Worm (Caenorhabditis elegans): Measurements from ENCODE around the gene F37A8.2.

The F37A8.2 gene

ce11 chrIII:3921646-3922328 is 9.5 kb downstream of the F37A8.2 start, which contains the start of the genes metl-6 and nit-1:
metl-6 (minus strand) TSS chrIII:3921711.
nit-1 (plus strand) TSS chrIII:3922207.
- no peak for TF ChIP-seq ceh-43 (GFP tag; optimal IDR thresholded peaks at IDR 0.05)
- TF ChIP-seq unc-120 (tag; optimal IDR thresholded peaks at IDR 0.05; ENCODE audit: poor library complexity, severe bottlenecking): no peak
- TF ChIP-seq elt-3 (tag; optimal IDR thresholded peaks at IDR 0.05): no peak
- TF ChIP-seq nhr-2 (tag; optimal IDR thresholded peaks at IDR 0.05): no peak
- TF ChIP-seq hlh-1 (tag; optimal IDR thresholded peaks at IDR 0.05): no peak
- TF ChIP-seq lin-32 (GFP tag; optimal IDR thresholded peaks at IDR 0.05): no peak
- no peak for TF ChIP-seq mls-2 (tag; optimal IDR thresholded peaks at IDR 0.05)
- TF ChIP-seq ceh-39 (tag; optimal IDR thresholded peaks at IDR 0.05): no peak
- TF ChIP-seq pha-4 (tag; optimal IDR thresholded peaks at IDR 0.05): no peak
- no peak for TF ChIP-seq lin-13 (tag; optimal IDR thresholded peaks at IDR 0.05)
- TF ChIP-seq elt-1 (tag; optimal IDR thresholded peaks at IDR 0.05; ENCODE audit: borderline replicate concordance, insufficient read depth): no peak
- no peak for TF ChIP-seq tbx-8 (GFP tag; optimal IDR thresholded peaks at IDR 0.05)
- TF ChIP-seq nhr-12 (tag; optimal IDR thresholded peaks at IDR 0.05): no peak
- no peak for TF ChIP-seq ces-1 (GFP tag; optimal IDR thresholded peaks at IDR 0.05)
- no peak for TF ChIP-seq nhr-28 (tag; optimal IDR thresholded peaks at IDR 0.05)
- TF ChIP-seq nhr-76 (tag; optimal IDR thresholded peaks at IDR 0.05): no peak
- TF ChIP-seq mab-5 (tag; optimal IDR thresholded peaks at IDR 0.05): no peak
- TF ChIP-seq ztf-11 (tag; optimal IDR thresholded peaks at IDR 0.05): no peak

DNA sequence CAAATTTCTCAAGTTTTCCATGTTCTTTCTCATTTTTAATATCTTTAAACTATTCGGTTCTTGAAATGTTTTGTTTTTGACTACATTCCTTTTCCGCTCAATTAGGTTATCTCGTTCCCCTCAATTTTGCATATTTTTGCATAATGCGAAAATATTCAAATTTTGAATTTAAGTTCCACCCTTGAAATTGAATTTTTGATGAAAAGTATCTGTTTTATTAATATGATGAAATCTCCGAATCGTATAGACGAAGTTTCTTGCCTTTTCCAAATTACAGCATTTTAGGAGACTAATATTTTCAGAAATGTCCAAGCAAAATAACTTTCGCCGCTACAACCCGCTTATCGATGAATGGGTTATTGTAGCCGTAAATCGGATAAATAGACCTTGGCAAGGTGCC is 12.8 kb downstream of the F37A8.2 start, which contains the start of gene ZK1058.3:
Gene ZK1058.3 (plus strand): TSS at position 301 of the 400 bp plus-strand sequence.
- TF ChIP-seq ces-1 (GFP tag; optimal IDR thresholded peaks at IDR 0.05): peak; percentile 8
- TF ChIP-seq hlh-1 (tag; optimal IDR thresholded peaks at IDR 0.05): no peak

DNA sequence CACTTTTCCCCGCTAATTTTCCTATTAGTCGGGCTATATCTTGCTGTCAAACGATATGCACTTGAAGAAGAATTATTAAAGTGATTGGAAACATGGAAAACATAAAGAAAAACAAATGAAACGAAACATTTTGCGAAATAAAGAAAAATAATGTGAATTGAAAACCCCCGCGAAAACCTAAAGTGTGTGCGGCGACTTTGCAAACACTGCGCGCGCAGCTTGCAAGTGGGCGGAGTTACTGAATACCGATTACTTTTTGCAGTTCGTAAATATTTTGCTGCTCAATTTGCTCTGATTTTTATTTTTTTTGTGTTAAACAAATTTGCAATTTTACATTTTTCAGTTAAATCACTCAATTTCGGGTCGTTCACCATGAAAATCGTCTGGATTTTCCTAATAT is 14.7 kb downstream of the F37A8.2 start, which contains the start of gene ccdc-47:
Gene ccdc-47 (plus strand): TSS at position 344 of the 400 bp plus-strand sequence.
- TF ChIP-seq lsy-2 (tag; optimal IDR thresholded peaks at IDR 0.05): peak; percentile 65
- TF ChIP-seq mep-1 (tag; optimal IDR thresholded peaks at IDR 0.05): peak; percentile 55
- TF ChIP-seq unc-62 (GFP tag; optimal IDR thresholded peaks at IDR 0.05): no peak
- peak; percentile 71 for TF ChIP-seq ham-2 (GFP tag; optimal IDR thresholded peaks at IDR 0.05)
- peak; percentile 42 for TF ChIP-seq ceh-39 (tag; optimal IDR thresholded peaks at IDR 0.05)
- TF ChIP-seq flh-1 (GFP tag; optimal IDR thresholded peaks at IDR 0.05): peak; percentile 70
- peak; percentile 72 for TF ChIP-seq nhr-237 (tag; optimal IDR thresholded peaks at IDR 0.05)
- TF ChIP-seq sem-2 (GFP tag; optimal IDR thresholded peaks at IDR 0.05): peak; percentile 64
- TF ChIP-seq unc-120 (tag; optimal IDR thresholded peaks at IDR 0.05; ENCODE audit: poor library complexity, severe bottlenecking): peak; percentile 61
- TF ChIP-seq ces-1 (GFP tag; optimal IDR thresholded peaks at IDR 0.05): peak; percentile 44
- TF ChIP-seq drap-1 (GFP tag; optimal IDR thresholded peaks at IDR 0.05): peak; percentile 89
- peak; percentile 27 for TF ChIP-seq elt-1 (tag; optimal IDR thresholded peaks at IDR 0.05; ENCODE audit: borderline replicate concordance, insufficient read depth)
- TF ChIP-seq blmp-1 (tag; optimal IDR thresholded peaks at IDR 0.05): peak; percentile 62
- peak; percentile 94 for TF ChIP-seq sptf-1 (tag; optimal IDR thresholded peaks at IDR 0.05)
- TF ChIP-seq mls-2 (tag; optimal IDR thresholded peaks at IDR 0.05): peak; percentile 93
- peak; percentile 83 for TF ChIP-seq M03D4.4 (tag; optimal IDR thresholded peaks at IDR 0.05)
- TF ChIP-seq ceh-83 (GFP tag; optimal IDR thresholded peaks at IDR 0.05): peak; percentile 74
- peak; percentile 84 for TF ChIP-seq hlh-1 (tag; optimal IDR thresholded peaks at IDR 0.05)
- TF ChIP-seq unc-39 (tag; optimal IDR thresholded peaks at IDR 0.05): peak; percentile 44
- TF ChIP-seq mab-5 (tag; optimal IDR thresholded peaks at IDR 0.05): peak; percentile 68
- peak; percentile 90 for TF ChIP-seq ztf-11 (tag; optimal IDR thresholded peaks at IDR 0.05)
- TF ChIP-seq nhr-2 (tag; optimal IDR thresholded peaks at IDR 0.05): no peak
- TF ChIP-seq lin-32 (GFP tag; optimal IDR thresholded peaks at IDR 0.05): peak; percentile 71
- TF ChIP-seq elt-3 (tag; optimal IDR thresholded peaks at IDR 0.05): peak; percentile 62
- TF ChIP-seq nhr-76 (tag; optimal IDR thresholded peaks at IDR 0.05): peak; percentile 84
- TF ChIP-seq zip-8 (tag; optimal IDR thresholded peaks at IDR 0.05): no peak
- TF ChIP-seq nhr-28 (tag; optimal IDR thresholded peaks at IDR 0.05): peak; percentile 41
- TF ChIP-seq tbx-8 (GFP tag; optimal IDR thresholded peaks at IDR 0.05): peak; percentile 63
- TF ChIP-seq lin-13 (tag; optimal IDR thresholded peaks at IDR 0.05): peak; percentile 62
- TF ChIP-seq ceh-43 (GFP tag; optimal IDR thresholded peaks at IDR 0.05): peak; percentile 83
- TF ChIP-seq cnd-1 (tag; optimal IDR thresholded peaks at IDR 0.05): peak; percentile 85
- no peak for TF ChIP-seq snpc-4 (tag; optimal IDR thresholded peaks at IDR 0.05)
- no peak for TF ChIP-seq nhr-12 (tag; optimal IDR thresholded peaks at IDR 0.05)
- TF ChIP-seq bed-3 (GFP tag; optimal IDR thresholded peaks at IDR 0.05): peak; percentile 48
- TF ChIP-seq pha-4 (tag; optimal IDR thresholded peaks at IDR 0.05): peak; percentile 71

Measured in whole organism, mixed stage, embryonic.